In genomic region chrV:4754123-4754522, ce11 we compare ENCODE assay signal across 2 worm cellular contexts.
TF ChIP-seq lines count a peak whose summit lies in the region.

hil-4 (plus strand) TSS chrV:4754313.

TF ChIP-seq in whole organism, L4 larva, 104 proteins besides CTCF, POLR2A, EP300 and RAD21 (continues in another document):
- TF ChIP-seq T26A8.4 (GFP tag; IDR thresholded peaks at IDR 0.05; lab: Robert Waterston, UW) (no peak), aha-1 (tag; lab: Kevin White, UChicago) (peak; percentile 73), duxl-1 (tag; optimal IDR thresholded peaks at IDR 0.05; lab: Kevin White, UChicago; ENCODE audit: poor library complexity) (no peak), mdl-1 (tag; optimal IDR thresholded peaks at IDR 0.05; lab: Kevin White, UChicago) (no peak), F10B5.3 (tag; optimal IDR thresholded peaks at IDR 0.05; lab: Kevin White, UChicago) (no peak), zag-1 (tag; optimal IDR thresholded peaks at IDR 0.05; lab: Kevin White, UChicago) (no peak), lin-38 (GFP tag; IDR thresholded peaks at IDR 0.05; lab: Robert Waterston, UW) (peak; percentile 22; the same call in 1 of the 2 replicates), madf-5 (GFP tag; IDR thresholded peaks at IDR 0.05; lab: Robert Waterston, UW) (no peak), F49E8.2 (tag; optimal IDR thresholded peaks at IDR 0.05; lab: Kevin White, UChicago; ENCODE audit: borderline replicate concordance) (no peak), nhr-237 (tag; optimal IDR thresholded peaks at IDR 0.05; lab: Kevin White, UChicago) (no peak), attf-4 (tag; optimal IDR thresholded peaks at IDR 0.05; lab: Kevin White, UChicago) (no peak), egl-43 (GFP tag; IDR thresholded peaks at IDR 0.05; lab: Robert Waterston, UW) (0 out of 2 replicates have a peak, but pooled peaks have one; percentile 67), nhr-11 (tag; optimal IDR thresholded peaks at IDR 0.05; lab: Kevin White, UChicago) (no peak), vab-7 (GFP tag; IDR thresholded peaks at IDR 0.05; lab: Robert Waterston, UW) (no peak), daf-16 (GFP tag; optimal IDR thresholded peaks at IDR 0.05; lab: Kevin White, UChicago) (no peak), daf-16 (tag; optimal IDR thresholded peaks at IDR 0.05; lab: Kevin White, UChicago) (no peak), ceh-44 (GFP tag; IDR thresholded peaks at IDR 0.05; lab: Robert Waterston, UW) (peak; percentile 54; the same call in 1 of the 2 replicates), F26F4.8 (GFP tag; conservative IDR thresholded peaks at IDR 0.05; lab: Robert Waterston, UW) (no peak), ceh-82 (tag; optimal IDR thresholded peaks at IDR 0.05; lab: Kevin White, UChicago) (no peak), mxl-3 (GFP tag; optimal IDR thresholded peaks at IDR 0.05; lab: Kevin White, UChicago) (no peak), hmg-1.1 (GFP tag; IDR thresholded peaks at IDR 0.05; lab: Robert Waterston, UW) (no peak), snpc-1.2 (GFP tag; IDR thresholded peaks at IDR 0.05; lab: Robert Waterston, UW) (0 out of 2 replicates have a peak, but pooled peaks have one; percentile 25), lim-7 (GFP tag; IDR thresholded peaks at IDR 0.05; lab: Robert Waterston, UW) (peak; percentile 45; the same call in 1 of the 2 replicates), hlh-11 (tag; optimal IDR thresholded peaks at IDR 0.05; lab: Kevin White, UChicago) (no peak), Y48G9A.11 (GFP tag; IDR thresholded peaks at IDR 0.05; lab: Robert Waterston, UW) (peak; percentile 59), nhr-10 (tag; optimal IDR thresholded peaks at IDR 0.05; lab: Kevin White, UChicago) (no peak), mep-1 (tag; optimal IDR thresholded peaks at IDR 0.05; lab: Kevin White, UChicago) (no peak), snpc-4 (tag; optimal IDR thresholded peaks at IDR 0.05; lab: Kevin White, UChicago) (no peak), zip-2 (tag; optimal IDR thresholded peaks at IDR 0.05; lab: Kevin White, UChicago) (no peak), R02D3.7 (tag; optimal IDR thresholded peaks at IDR 0.05; lab: Kevin White, UChicago) (no peak), unc-62 (GFP tag; optimal IDR thresholded peaks at IDR 0.05 in 1 of 2; lab: Kevin White, UChicago) (no peak), unc-62 (tag; optimal IDR thresholded peaks at IDR 0.05; lab: Kevin White, UChicago) (no peak), Y105C5A.15 (GFP tag; IDR thresholded peaks at IDR 0.05; lab: Robert Waterston, UW) (no peak), unc-130 (GFP tag; optimal IDR thresholded peaks at IDR 0.05; lab: Kevin White, UChicago) (peak; percentile 7), ZK337.2 (GFP tag; IDR thresholded peaks at IDR 0.05; lab: Robert Waterston, UW) (no peak), lin-15B (tag; optimal IDR thresholded peaks at IDR 0.05; lab: Kevin White, UChicago) (no peak), spr-3 (GFP tag; optimal IDR thresholded peaks at IDR 0.05; lab: Kevin White, UChicago) (no peak), hif-1 (tag; optimal IDR thresholded peaks at IDR 0.05; lab: Kevin White, UChicago) (no peak), nhr-48 (tag; optimal IDR thresholded peaks at IDR 0.05; lab: Kevin White, UChicago) (no peak), nhr-42 (GFP tag; IDR thresholded peaks at IDR 0.05; lab: Robert Waterston, UW) (no peak), Y75B8A.6 (GFP tag; IDR thresholded peaks at IDR 0.05; lab: Robert Waterston, UW) (no peak), ztf-11 (tag; optimal IDR thresholded peaks at IDR 0.05; lab: Kevin White, UChicago) (no peak), mes-2 (tag; optimal IDR thresholded peaks at IDR 0.05; lab: Kevin White, UChicago; ENCODE audit: poor library complexity, severe bottlenecking) (no peak), nhr-25 (tag; optimal IDR thresholded peaks at IDR 0.05; lab: Kevin White, UChicago; ENCODE audit: borderline replicate concordance, insufficient read depth) (no peak), cey-2 (tag; optimal IDR thresholded peaks at IDR 0.05; lab: Kevin White, UChicago; ENCODE audit: borderline replicate concordance, insufficient read depth) (no peak), pqm-1 (tag; optimal IDR thresholded peaks at IDR 0.05; lab: Kevin White, UChicago) (no peak)

TF ChIP-seq in whole organism, young adult, 124 proteins besides CTCF, POLR2A, EP300 and RAD21 (continues in another document):
- 0 out of 2 replicates have a peak, but pooled peaks have one; percentile 49 for TF ChIP-seq ztf-6 (GFP tag; IDR thresholded peaks at IDR 0.05; lab: Robert Waterston, UW)
- no peak for TF ChIP-seq athp-1 (tag; optimal IDR thresholded peaks at IDR 0.05; lab: Kevin White, UChicago)
- TF ChIP-seq mel-28 (tag; optimal IDR thresholded peaks at IDR 0.05; lab: Kevin White, UChicago; ENCODE audit: borderline replicate concordance), result no peak
- TF ChIP-seq Y79H2A.3 (GFP tag; conservative IDR thresholded peaks at IDR 0.05; lab: Robert Waterston, UW), result peak; percentile 51; the same call in 1 of the 2 replicates
- no peak for TF ChIP-seq snpc-3.4 (tag; optimal IDR thresholded peaks at IDR 0.05; lab: Kevin White, UChicago)
- TF ChIP-seq bed-1 (GFP tag; IDR thresholded peaks at IDR 0.05; lab: Robert Waterston, UW), result no peak
- no peak for TF ChIP-seq F57C9.4 (tag; optimal IDR thresholded peaks at IDR 0.05; lab: Kevin White, UChicago)
- no peak for TF ChIP-seq Y53F4B.3 (GFP tag; IDR thresholded peaks at IDR 0.05; lab: Robert Waterston, UW)
- TF ChIP-seq F23B12.7 (tag; optimal IDR thresholded peaks at IDR 0.05; lab: Kevin White, UChicago; ENCODE audit: insufficient read depth), result no peak
- TF ChIP-seq D2030.7 (GFP tag; IDR thresholded peaks at IDR 0.05; lab: Robert Waterston, UW), result peak; percentile 90
- TF ChIP-seq ztf-28 (GFP tag; IDR thresholded peaks at IDR 0.05; lab: Robert Waterston, UW), result peak; percentile 84
- peak; percentile 69 for TF ChIP-seq tbp1 (GFP tag; optimal IDR thresholded peaks at IDR 0.05; lab: Kevin White, UChicago)
- TF ChIP-seq lir-1 (GFP tag; conservative IDR thresholded peaks at IDR 0.05; lab: Robert Waterston, UW), result 0 out of 2 replicates have a peak, but pooled peaks have one; percentile 35
- TF ChIP-seq tlf-1 (GFP tag; optimal IDR thresholded peaks at IDR 0.05; lab: Kevin White, UChicago), result no peak
- TF ChIP-seq bed-2 (GFP tag; IDR thresholded peaks at IDR 0.05; lab: Robert Waterston, UW), result 0 out of 2 replicates have a peak, but pooled peaks have one; percentile 14
- TF ChIP-seq let-526 (GFP tag; IDR thresholded peaks at IDR 0.05; lab: Robert Waterston, UW), result 0 out of 2 replicates have a peak, but pooled peaks have one; percentile 37
- no peak for TF ChIP-seq ceh-79 (tag; optimal IDR thresholded peaks at IDR 0.05; lab: Kevin White, UChicago)
- no peak for TF ChIP-seq hmg-20 (GFP tag; IDR thresholded peaks at IDR 0.05; lab: Robert Waterston, UW)
- no peak for TF ChIP-seq K11D2.4 (GFP tag; IDR thresholded peaks at IDR 0.05; lab: Robert Waterston, UW)
- TF ChIP-seq snpc-1.1 (tag; optimal IDR thresholded peaks at IDR 0.05; lab: Kevin White, UChicago; ENCODE audit: insufficient read depth), result no peak
- TF ChIP-seq ZK185.1 (tag; optimal IDR thresholded peaks at IDR 0.05; lab: Kevin White, UChicago; ENCODE audit: poor library complexity, severe bottlenecking), result no peak
- TF ChIP-seq pha-4 (tag; optimal IDR thresholded peaks at IDR 0.05; lab: Kevin White, UChicago), result no peak
- no peak for TF ChIP-seq lsy-27 (tag; optimal IDR thresholded peaks at IDR 0.05; lab: Kevin White, UChicago; ENCODE audit: borderline replicate concordance, insufficient read depth)
- no peak for TF ChIP-seq him-1 (tag; optimal IDR thresholded peaks at IDR 0.05; lab: Kevin White, UChicago)
- TF ChIP-seq B0336.3 (GFP tag; IDR thresholded peaks at IDR 0.05; lab: Robert Waterston, UW), result no peak
- no peak for TF ChIP-seq ztf-3 (GFP tag; optimal IDR thresholded peaks at IDR 0.05; lab: Kevin White, UChicago)
- TF ChIP-seq lag-1 (GFP tag; IDR thresholded peaks at IDR 0.05; lab: Robert Waterston, UW), result no peak
- TF ChIP-seq Y53G8AR.9 (GFP tag; conservative IDR thresholded peaks at IDR 0.05; lab: Robert Waterston, UW), result no peak
- TF ChIP-seq unc-130 (GFP tag; optimal IDR thresholded peaks at IDR 0.05; lab: Kevin White, UChicago), result peak; percentile 24
- TF ChIP-seq F37B4.10 (GFP tag; IDR thresholded peaks at IDR 0.05; lab: Robert Waterston, UW), result no peak
- no peak for TF ChIP-seq lin-26 (GFP tag; IDR thresholded peaks at IDR 0.05; lab: Robert Waterston, UW)
- TF ChIP-seq madf-8 (GFP tag; conservative IDR thresholded peaks at IDR 0.05; lab: Robert Waterston, UW), result peak; percentile 86
- no peak for TF ChIP-seq cebp-2 (GFP tag; IDR thresholded peaks at IDR 0.05; lab: Robert Waterston, UW)
- TF ChIP-seq lin-35 (GFP tag; optimal IDR thresholded peaks at IDR 0.05; lab: Kevin White, UChicago), result peak in 1 of 3 experiments; percentile 16
- 0 out of 2 replicates have a peak, but pooled peaks have one; percentile 46 for TF ChIP-seq aptf-2 (GFP tag; conservative IDR thresholded peaks at IDR 0.05; lab: Robert Waterston, UW)
- no peak for TF ChIP-seq egl-18 (GFP tag; IDR thresholded peaks at IDR 0.05; lab: Robert Waterston, UW)
- no peak for TF ChIP-seq nfya-1 (tag; optimal IDR thresholded peaks at IDR 0.05; lab: Kevin White, UChicago; ENCODE audit: borderline replicate concordance, insufficient read depth)
- no peak for TF ChIP-seq nhr-90 (tag; optimal IDR thresholded peaks at IDR 0.05; lab: Kevin White, UChicago)
- TF ChIP-seq cebp-1 (GFP tag; IDR thresholded peaks at IDR 0.05; lab: Robert Waterston, UW), result no peak
- no peak for TF ChIP-seq cebp-1 (tag; optimal IDR thresholded peaks at IDR 0.05; lab: Kevin White, UChicago)
- no peak for TF ChIP-seq snpc-1.3 (tag; optimal IDR thresholded peaks at IDR 0.05; lab: Kevin White, UChicago; ENCODE audit: insufficient read depth)
- TF ChIP-seq ztf-18 (tag; optimal IDR thresholded peaks at IDR 0.05; lab: Kevin White, UChicago), result no peak
- TF ChIP-seq akir-1 (GFP tag; optimal IDR thresholded peaks at IDR 0.05; lab: Kevin White, UChicago), result no peak
- TF ChIP-seq madf-3 (GFP tag; IDR thresholded peaks at IDR 0.05; lab: Robert Waterston, UW), result 0 out of 2 replicates have a peak, but pooled peaks have one; percentile 61
- TF ChIP-seq tbx-9 (tag; optimal IDR thresholded peaks at IDR 0.05; lab: Kevin White, UChicago; ENCODE audit: borderline replicate concordance), result no peak
- TF ChIP-seq sdz-38 (tag; optimal IDR thresholded peaks at IDR 0.05; lab: Kevin White, UChicago), result no peak
- TF ChIP-seq F55B11.4 (tag; optimal IDR thresholded peaks at IDR 0.05; lab: Kevin White, UChicago; ENCODE audit: borderline replicate concordance, insufficient read depth), result no peak
- peak; percentile 96 for TF ChIP-seq madf-6 (GFP tag; IDR thresholded peaks at IDR 0.05; lab: Robert Waterston, UW)
- no peak for TF ChIP-seq sptf-2 (GFP tag; optimal IDR thresholded peaks at IDR 0.05; lab: Kevin White, UChicago)
- TF ChIP-seq die-1 (tag; optimal IDR thresholded peaks at IDR 0.05; lab: Kevin White, UChicago), result no peak
- TF ChIP-seq zim-3 (tag; optimal IDR thresholded peaks at IDR 0.05; lab: Kevin White, UChicago), result no peak

Comparison
In these comparisons a context has a peak if more than half of its experiments do, and no peak if none do; other contexts are left out.
1. Of the 7 proteins assayed by ChIP-seq in both whole organism, young adult and whole organism, L4 larva: peak only in whole organism, young adult: dpl-1; only in whole organism, L4 larva: none; in both: unc-130; in neither: 5.